Worm (Caenorhabditis elegans): ENCODE data around the gene nspb-8.

DNA sequence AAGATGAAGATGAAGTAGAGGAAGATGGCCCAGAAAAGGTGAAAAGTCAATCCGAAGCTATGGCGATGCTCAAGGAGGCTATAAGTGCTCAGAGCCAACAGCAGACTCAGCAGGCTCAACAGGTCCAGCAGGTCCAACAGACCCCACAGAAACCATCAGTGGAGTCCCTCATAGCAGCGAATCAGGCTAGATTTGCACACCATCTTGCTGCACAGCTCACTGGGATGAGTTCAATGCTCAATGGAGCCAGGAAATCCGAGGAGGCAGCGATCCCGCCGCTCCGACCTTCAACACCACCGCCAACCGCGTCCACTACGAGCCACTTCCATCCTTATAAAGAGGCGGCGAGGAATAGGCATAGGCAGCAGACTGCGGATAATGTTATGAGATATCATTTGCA, 5.7 kb downstream of the nspb-8 start:
- TF ChIP-seq nhr-77 (tag; optimal IDR thresholded peaks at IDR 0.05) (no peak), ama-1 (optimal IDR thresholded peaks at IDR 0.05) (no peak), skn-1 (tag; optimal IDR thresholded peaks at IDR 0.05) (no peak), lin-14 (GFP tag; optimal IDR thresholded peaks at IDR 0.05) (no peak), lin-15B (tag; optimal IDR thresholded peaks at IDR 0.05) (no peak), grh-1 (GFP tag; IDR thresholded peaks at IDR 0.05) (no peak), elt-3 (tag; optimal IDR thresholded peaks at IDR 0.05) (no peak), hlh-4 (tag; optimal IDR thresholded peaks at IDR 0.05) (no peak), nhr-19 (GFP tag; conservative IDR thresholded peaks at IDR 0.05) (no peak), nhr-90 (tag; optimal IDR thresholded peaks at IDR 0.05; ENCODE audit: poor library complexity) (no peak)
